Fruit fly (Drosophila melanogaster) whole organism, embryonic: ENCODE results near the gene CG14881.

Source experiments
- BEAF-32 ChIP-seq: fragments of 200-800 bp; sonication (Bioruptor generic); optimal IDR thresholded peaks from 3 replicates; lab custom pipeline; 2017; ENCODE audit warnings: missing biosample characterization, missing genetic modification characterization, mild to moderate bottlenecking, moderate library complexity, missing genetic modification reagents
- Bgb ChIP-seq: fragments of 200-800 bp; sonication (Bioruptor generic); IDR thresholded peaks from 2 replicates; pipeline ENCODE4 v1.3.6; 2022; ENCODE audit warnings: missing biosample characterization, missing genetic modification characterization; ENCODE audit not compliant: partially characterized antibody
- Blimp-1 ChIP-seq: fragments of 200-800 bp; sonication (Bioruptor generic); optimal IDR thresholded peaks from 3 replicates; lab custom pipeline; 2018; ENCODE audit warnings: missing biosample characterization, missing genetic modification characterization, mild to moderate bottlenecking, moderate library complexity, missing genetic modification reagents
- CG12659 ChIP-seq: fragments of 200-800 bp; sonication (Bioruptor generic); optimal IDR thresholded peaks from 3 replicates; lab custom pipeline; 2017; ENCODE audit warnings: mild to moderate bottlenecking, missing biosample characterization, missing genetic modification reagents, missing genetic modification characterization
- CG14710 ChIP-seq: fragments of 200-800 bp; sonication (Bioruptor generic); optimal IDR thresholded peaks from 3 replicates; lab custom pipeline; 2019; ENCODE audit warnings: missing biosample characterization, mild to moderate bottlenecking, missing genetic modification characterization, moderate library complexity
- CG15514 ChIP-seq: fragments of 200-800 bp; sonication (Bioruptor generic); optimal IDR thresholded peaks from 3 replicates; lab custom pipeline; 2017; ENCODE audit warnings: missing biosample characterization, missing genetic modification characterization, mild to moderate bottlenecking, moderate library complexity, missing genetic modification reagents
- CG17385 ChIP-seq: fragments of 200-800 bp; sonication (Bioruptor generic); optimal IDR thresholded peaks from 3 replicates; lab custom pipeline; 2018; ENCODE audit warnings: missing biosample characterization, mild to moderate bottlenecking, missing genetic modification characterization
- CG2712 ChIP-seq: fragments of 200-800 bp; optimal IDR thresholded peaks from 3 replicates; lab custom pipeline; 2019; ENCODE audit warnings: missing biosample characterization, mild to moderate bottlenecking, missing genetic modification characterization, moderate library complexity
- CG30020 ChIP-seq: fragments of 200-800 bp; optimal IDR thresholded peaks from 2 replicates; lab custom pipeline; 2019; ENCODE audit warnings: missing biosample characterization, mild to moderate bottlenecking, missing genetic modification characterization, moderate library complexity
- CG34376 ChIP-seq: fragments of 200-800 bp; sonication (Bioruptor generic); optimal IDR thresholded peaks from 2 replicates; lab custom pipeline; 2018; ENCODE audit warnings: missing biosample characterization, mild to moderate bottlenecking, missing genetic modification characterization
- CG42726 ChIP-seq: fragments of 200-800 bp; sonication (Bioruptor generic); IDR thresholded peaks from 2 replicates; pipeline ENCODE4 v1.3.6; 2022; ENCODE audit warnings: missing biosample characterization, missing genetic modification characterization; ENCODE audit not compliant: partially characterized antibody
- CG4282 ChIP-seq: fragments of 200-800 bp; sonication (Bioruptor generic); optimal IDR thresholded peaks from 2 replicates; lab custom pipeline; 2016; ENCODE audit warnings: missing biosample characterization, missing genetic modification characterization
- CG6689 ChIP-seq: fragments of 200-800 bp; sonication (Bioruptor generic); IDR thresholded peaks from 2 replicates; pipeline ENCODE4 v1.3.6; 2022; ENCODE audit warnings: missing biosample characterization, missing genetic modification characterization
- CG7357 ChIP-seq: fragments of 200-800 bp; sonication (Bioruptor generic); IDR thresholded peaks from 3 replicates; pipeline ENCODE4 v1.3.6; 2022; ENCODE audit warnings: missing biosample characterization, missing genetic modification characterization
- CG7786 ChIP-seq: fragments of 200-800 bp; sonication (Bioruptor generic); optimal IDR thresholded peaks from 2 replicates; lab custom pipeline; 2016; ENCODE audit warnings: missing biosample characterization, missing genetic modification characterization
- CG7928 ChIP-seq: fragments of 200-800 bp; sonication (Bioruptor generic); optimal IDR thresholded peaks from 2 replicates; lab custom pipeline; 2017; ENCODE audit warnings: missing biosample characterization, mild to moderate bottlenecking, missing genetic modification characterization
- CG9797 ChIP-seq: fragments of 200-800 bp; sonication (Bioruptor generic); optimal IDR thresholded peaks from 3 replicates; lab custom pipeline; 2018; ENCODE audit warnings: missing biosample characterization, mild to moderate bottlenecking, missing genetic modification characterization
- CG9932 ChIP-seq: fragments of 200-800 bp; sonication (Bioruptor generic); IDR thresholded peaks from 2 replicates; pipeline ENCODE4 v1.3.6; 2022; ENCODE audit warnings: missing biosample characterization, missing genetic modification characterization
- CoRest ChIP-seq: fragments of 200-800 bp; sonication (Bioruptor generic); optimal IDR thresholded peaks from 3 replicates; lab custom pipeline; 2018; ENCODE audit warnings: missing biosample characterization, mild to moderate bottlenecking, missing genetic modification characterization, moderate library complexity
- Dip3 ChIP-seq: fragments of 200-800 bp; sonication (Bioruptor generic); optimal IDR thresholded peaks from 3 replicates; lab custom pipeline; 2016; ENCODE audit warnings: missing biosample characterization, missing genetic modification characterization
- Dll ChIP-seq: fragments of 200-800 bp; sonication (Bioruptor generic); IDR thresholded peaks from 4 replicates; pipeline ENCODE4 v1.3.6; 2022; ENCODE audit warnings: missing biosample characterization, missing genetic modification characterization; ENCODE audit not compliant: partially characterized antibody
- H2.0 ChIP-seq: fragments of 200-800 bp; sonication (Bioruptor generic); IDR thresholded peaks from 2 replicates; pipeline ENCODE4 v1.3.6; 2022; ENCODE audit warnings: missing biosample characterization, missing genetic modification characterization
- HLH4C ChIP-seq: fragments of 200-800 bp; sonication (Bioruptor generic); IDR thresholded peaks from 3 replicates; pipeline ENCODE4 v1.3.6; 2022; ENCODE audit warnings: missing biosample characterization, missing genetic modification characterization; ENCODE audit not compliant: partially characterized antibody
- HmgZ ChIP-seq: fragments of 200-800 bp; sonication (Bioruptor generic); optimal IDR thresholded peaks from 2 replicates; lab custom pipeline; 2018; ENCODE audit warnings: missing biosample characterization, mild to moderate bottlenecking, missing genetic modification characterization
- Lhr ChIP-seq: fragments of 200-800 bp; sonication (Bioruptor generic); optimal IDR thresholded peaks from 3 replicates; lab custom pipeline; 2017; ENCODE audit warnings: mild to moderate bottlenecking, missing biosample characterization, missing genetic modification reagents, missing genetic modification characterization
- NfI ChIP-seq: fragments of 200-800 bp; sonication (Bioruptor generic); optimal IDR thresholded peaks from 3 replicates; lab custom pipeline; 2018; ENCODE audit warnings: missing biosample characterization, mild to moderate bottlenecking, missing genetic modification characterization, moderate library complexity
- Ptx1 ChIP-seq: fragments of 200-800 bp; sonication (Bioruptor generic); IDR thresholded peaks from 2 replicates; pipeline ENCODE4 v1.3.6; 2022; ENCODE audit warnings: missing biosample characterization, missing genetic modification characterization
- Rx ChIP-seq: fragments of 200-800 bp; sonication (Bioruptor generic); IDR thresholded peaks from 2 replicates; pipeline ENCODE4 v1.3.6; 2022; ENCODE audit warnings: missing biosample characterization, missing genetic modification characterization
- Stat92E ChIP-seq, 3 experiments: fragments of >200 bp in 2 of 3; fragments of 200-800 bp in 1 of 3; sonication (Bioruptor generic) in 1 of 3; optimal IDR thresholded peaks; 2 replicates each; lab custom pipeline; 2017 to 2019; ENCODE audit warnings: missing biosample characterization in 3 of 3, missing genetic modification characterization in 3 of 3, mild to moderate bottlenecking in 1 of 3, moderate library complexity in 1 of 3
- ase ChIP-seq: fragments of 200-800 bp; sonication (Bioruptor generic); IDR thresholded peaks from 3 replicates; pipeline ENCODE4 v1.3.6; 2022; ENCODE audit warnings: missing biosample characterization, missing genetic modification characterization
- bbx ChIP-seq: fragments of 200-800 bp; sonication (Bioruptor generic); IDR thresholded peaks from 2 replicates; pipeline ENCODE4 v1.3.6; 2022; ENCODE audit warnings: missing biosample characterization, missing genetic modification characterization; ENCODE audit not compliant: partially characterized antibody
- crc ChIP-seq: fragments of 200-800 bp; sonication (Bioruptor generic); optimal IDR thresholded peaks from 2 replicates; lab custom pipeline; 2016; ENCODE audit warnings: missing biosample characterization, missing genetic modification characterization
- crp ChIP-seq, 2 experiments: fragments of 200-800 bp; sonication (Bioruptor generic); optimal IDR thresholded peaks; 2 replicates in 1 of 2; 3 replicates in 1 of 2; lab custom pipeline; 2017; ENCODE audit warnings: missing biosample characterization in 2 of 2, missing genetic modification characterization in 2 of 2, mild to moderate bottlenecking in 1 of 2, moderate library complexity in 1 of 2
- fru ChIP-seq: fragments of >200 bp; optimal IDR thresholded peaks from 2 replicates; lab custom pipeline; 2017
- gce ChIP-seq: fragments of 200-800 bp; sonication (Bioruptor generic); IDR thresholded peaks from 3 replicates; pipeline ENCODE4 v1.3.6; 2022; ENCODE audit warnings: missing biosample characterization, missing genetic modification characterization
- gfzf ChIP-seq: fragments of 200-800 bp; sonication (Bioruptor generic); optimal IDR thresholded peaks from 2 replicates; lab custom pipeline; 2016; ENCODE audit warnings: missing biosample characterization, mild to moderate bottlenecking, missing genetic modification characterization, moderate library complexity
- hb ChIP-seq: fragments of 200-800 bp; sonication (Bioruptor generic); IDR thresholded peaks from 3 replicates; pipeline ENCODE4 v1.3.6; 2022; ENCODE audit warnings: missing biosample characterization, missing genetic modification characterization; ENCODE audit not compliant: partially characterized antibody
- knrl ChIP-seq: fragments of 200-800 bp; sonication (Bioruptor generic); IDR thresholded peaks from 3 replicates; pipeline ENCODE4 v1.3.6; 2022; ENCODE audit warnings: missing biosample characterization, missing genetic modification characterization; ENCODE audit not compliant: partially characterized antibody
- mld ChIP-seq: fragments of 200-800 bp; sonication (Bioruptor generic); IDR thresholded peaks from 3 replicates; pipeline ENCODE4 v1.3.6; 2022; ENCODE audit warnings: missing biosample characterization, missing genetic modification characterization; ENCODE audit not compliant: partially characterized antibody
- pb ChIP-seq: fragments of 200-800 bp; sonication (Bioruptor generic); optimal IDR thresholded peaks from 3 replicates; lab custom pipeline; 2016; ENCODE audit warnings: missing biosample characterization, missing genetic modification characterization
- pzg ChIP-seq: fragments of 200-800 bp; sonication (Bioruptor generic); optimal IDR thresholded peaks from 3 replicates; lab custom pipeline; 2018; ENCODE audit warnings: missing biosample characterization, mild to moderate bottlenecking, missing genetic modification characterization, moderate library complexity
- sima ChIP-seq: fragments of 200-800 bp; sonication (Bioruptor generic); optimal IDR thresholded peaks from 2 replicates; lab custom pipeline; 2016; ENCODE audit warnings: missing biosample characterization, missing genetic modification characterization
- stwl ChIP-seq: fragments of 200-800 bp; sonication (Bioruptor generic); optimal IDR thresholded peaks from 3 replicates; lab custom pipeline; 2018; ENCODE audit warnings: missing biosample characterization, mild to moderate bottlenecking, missing genetic modification characterization, moderate library complexity
- tap ChIP-seq: fragments of 200-800 bp; optimal IDR thresholded peaks from 3 replicates; lab custom pipeline; 2019; ENCODE audit warnings: missing biosample characterization, mild to moderate bottlenecking, missing genetic modification characterization, moderate library complexity
- trem ChIP-seq: fragments of 200-800 bp; optimal IDR thresholded peaks from 3 replicates; lab custom pipeline; 2019; ENCODE audit warnings: missing biosample characterization, mild to moderate bottlenecking, missing genetic modification characterization, moderate library complexity
- unc-4 ChIP-seq: fragments of 200-800 bp; sonication (Bioruptor generic); IDR thresholded peaks from 2 replicates; pipeline ENCODE4 v1.3.6; 2022; ENCODE audit warnings: missing biosample characterization, missing genetic modification characterization; ENCODE audit not compliant: partially characterized antibody
- wor ChIP-seq: fragments of 200-800 bp; sonication (Bioruptor generic); IDR thresholded peaks from 2 replicates; pipeline ENCODE4 v1.3.6; 2022; ENCODE audit warnings: missing biosample characterization, missing genetic modification characterization
- zen ChIP-seq: fragments of 200-800 bp; sonication (Bioruptor generic); optimal IDR thresholded peaks from 3 replicates; lab custom pipeline; 2018; ENCODE audit warnings: missing biosample characterization, mild to moderate bottlenecking, missing genetic modification characterization, moderate library complexity

The CG14881 gene

DNA sequence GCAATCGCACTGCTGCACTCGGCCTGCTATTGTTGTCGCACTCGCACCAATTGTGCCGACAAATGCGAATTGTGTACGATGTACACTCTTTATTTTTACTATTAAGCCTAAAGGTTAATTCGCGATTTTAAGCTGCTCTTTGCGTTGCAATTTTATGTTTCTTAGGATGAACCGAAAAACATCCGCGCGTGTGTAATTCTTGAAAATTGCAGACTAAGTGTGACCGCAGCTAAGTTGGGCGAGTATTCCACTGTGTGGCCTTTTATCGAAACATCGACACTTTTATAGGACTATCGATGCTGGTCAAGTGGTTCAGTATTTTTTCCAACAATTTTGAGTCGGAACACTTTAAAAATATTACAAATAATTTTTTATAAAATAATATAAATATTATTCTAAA lies 18.9 kb downstream of the CG14881 start, which contains the start of gene Pak3:
Pak3 (minus strand) TSS at position 225 of the 400 bp plus-strand sequence.
- TF ChIP-seq stwl (tag; lab: Kevin White, UChicago) (peak; percentile 77), CG9797 (GFP tag; lab: Kevin White, UChicago) (peak; percentile 86), Bgb (GFP tag; lab: Robert Waterston, UW) (peak; percentile 84), tap (peak; percentile 16), knrl (GFP tag; lab: Robert Waterston, UW) (peak; percentile 65), bbx (peak; percentile 82), CG34376 (GFP tag; lab: Kevin White, UChicago) (no peak), BEAF-32 (GFP tag; lab: Kevin White, UChicago) (peak; percentile 79), CG6689 (GFP tag; lab: Robert Waterston, UW) (no peak), CG7786 (GFP tag; lab: Kevin White, UChicago) (no peak), CoRest (tag; lab: Kevin White, UChicago) (peak; percentile 45), unc-4 (GFP tag; lab: Robert Waterston, UW) (peak; percentile 79), ase (GFP tag; lab: Robert Waterston, UW) (no peak), CG7928 (GFP tag; lab: Kevin White, UChicago) (peak; percentile 3), fru (lab: Kevin White, UChicago) (no peak), gfzf (GFP tag; lab: Kevin White, UChicago) (peak; percentile 81), wor (GFP tag; lab: Robert Waterston, UW) (no peak), Rx (GFP tag; lab: Robert Waterston, UW) (no peak), CG15514 (GFP tag; lab: Kevin White, UChicago) (peak; percentile 82), CG9932 (peak; percentile 32; the same call in 1 of the 2 replicates), Lhr (peak; percentile 32), Ptx1 (no peak), trem (tag; lab: Kevin White, UChicago) (peak; percentile 80), gce (peak; percentile 37; the same call in 1 of the 3 replicates), crc (GFP tag; lab: Kevin White, UChicago) (no peak), CG30020 (tag; lab: Kevin White, UChicago) (peak; percentile 37), CG12659 (peak; percentile 57), CG42726 (GFP tag; lab: Robert Waterston, UW) (peak; percentile 73), CG2712 (tag; lab: Kevin White, UChicago) (peak; percentile 43), pb (no peak), CG4282 (GFP tag; lab: Kevin White, UChicago) (no peak), Stat92E (GFP tag; optimal IDR thresholded peaks at IDR 0.05; lab: Kevin White, UChicago) (peak in 1 of 3 experiments; percentile 7), pzg (GFP tag; lab: Kevin White, UChicago) (peak; percentile 85), NfI (GFP tag; lab: Kevin White, UChicago) (peak; percentile 3), HLH4C (GFP tag; lab: Robert Waterston, UW) (peak; percentile 54), CG17385 (GFP tag; lab: Kevin White, UChicago) (peak; percentile 6), H2.0 (GFP tag; lab: Robert Waterston, UW) (no peak), HmgZ (tag; lab: Kevin White, UChicago) (peak; percentile 42), Dip3 (GFP tag; lab: Kevin White, UChicago) (no peak), CG14710 (tag; lab: Kevin White, UChicago) (peak; percentile 90), Blimp-1 (GFP tag; lab: Kevin White, UChicago) (peak; percentile 18), Dll (peak; percentile 60; the same call in 3 of the 4 replicates), sima (GFP tag; lab: Kevin White, UChicago) (no peak), zen (tag; lab: Kevin White, UChicago) (peak; percentile 52), CG7357 (GFP tag; lab: Robert Waterston, UW) (peak; percentile 67; the same call in 2 of the 3 replicates), mld (peak; percentile 45; the same call in 1 of the 3 replicates), hb (GFP tag; lab: Robert Waterston, UW) (peak; percentile 17; the same call in 2 of the 3 replicates), crp (GFP tag; optimal IDR thresholded peaks at IDR 0.05; lab: Kevin White, UChicago) (peak in 1 of 2 experiments; percentile 49)
